Fruit fly (Drosophila melanogaster) whole organism, embryonic: Measurements from ENCODE around the gene Fie.

Experiments used
- CG10147 ChIP-seq: fragments of 200-800 bp; sonication (Bioruptor generic); optimal IDR thresholded peaks from 2 replicates; lab custom pipeline; 2019; ENCODE audit warnings: missing biosample characterization, mild to moderate bottlenecking, missing genetic modification characterization, moderate library complexity
- CG10979 ChIP-seq: fragments of 200-800 bp; sonication (Bioruptor generic); optimal IDR thresholded peaks from 2 replicates; lab custom pipeline; 2018; ENCODE audit warnings: missing biosample characterization, mild to moderate bottlenecking, missing genetic modification characterization, moderate library complexity
- CG11247 ChIP-seq: fragments of 200-800 bp; sonication (Bioruptor generic); IDR thresholded peaks from 2 replicates; pipeline ENCODE4 v1.3.6; 2022; ENCODE audit warnings: missing biosample characterization, missing genetic modification characterization
- CG12659 ChIP-seq: fragments of 200-800 bp; sonication (Bioruptor generic); optimal IDR thresholded peaks from 3 replicates; lab custom pipeline; 2017; ENCODE audit warnings: mild to moderate bottlenecking, missing biosample characterization, missing genetic modification reagents, missing genetic modification characterization
- CG13123 ChIP-seq: fragments of 200-800 bp; sonication (Bioruptor generic); optimal IDR thresholded peaks from 2 replicates; lab custom pipeline; 2016; ENCODE audit warnings: missing biosample characterization, missing genetic modification characterization
- CG1602 ChIP-seq: fragments of 200-800 bp; sonication (Bioruptor generic); optimal IDR thresholded peaks from 3 replicates; lab custom pipeline; 2016; ENCODE audit warnings: missing biosample characterization, missing genetic modification characterization
- CG16779 ChIP-seq: fragments of 200-800 bp; sonication (Bioruptor generic); IDR thresholded peaks from 2 replicates; pipeline ENCODE4 v1.3.6; 2022; ENCODE audit warnings: missing biosample characterization, missing genetic modification characterization
- CG17361 ChIP-seq: fragments of 200-800 bp; sonication (Bioruptor generic); IDR thresholded peaks from 3 replicates; pipeline ENCODE4 v1.3.6; 2022; ENCODE audit warnings: missing biosample characterization, missing genetic modification characterization
- CG2116 ChIP-seq: fragments of 200-800 bp; sonication (Bioruptor generic); optimal IDR thresholded peaks from 3 replicates; lab custom pipeline; 2018; ENCODE audit warnings: missing biosample characterization, mild to moderate bottlenecking, missing genetic modification characterization
- CG32532 ChIP-seq: fragments of 200-800 bp; sonication (Bioruptor generic); IDR thresholded peaks from 2 replicates; pipeline ENCODE4 v1.3.6; 2022; ENCODE audit warnings: missing biosample characterization, missing genetic modification characterization
- CG4360 ChIP-seq: fragments of 200-800 bp; sonication (Bioruptor generic); IDR thresholded peaks from 2 replicates; pipeline ENCODE4 v1.3.6; 2022; ENCODE audit warnings: missing biosample characterization, missing genetic modification characterization
- CG4820 ChIP-seq: fragments of 200-800 bp; sonication (Bioruptor generic); optimal IDR thresholded peaks from 3 replicates; lab custom pipeline; 2016; ENCODE audit warnings: missing biosample characterization, missing genetic modification characterization
- CG6254 ChIP-seq: fragments of 200-800 bp; sonication (Bioruptor generic); optimal IDR thresholded peaks from 3 replicates; lab custom pipeline; 2017; ENCODE audit warnings: mild to moderate bottlenecking, missing biosample characterization, missing genetic modification reagents, missing genetic modification characterization
- CG7839 ChIP-seq: fragments of 200-800 bp; sonication (Bioruptor generic); optimal IDR thresholded peaks from 3 replicates; lab custom pipeline; 2018; ENCODE audit warnings: missing biosample characterization, mild to moderate bottlenecking, missing genetic modification characterization, moderate library complexity
- CG7987 ChIP-seq: fragments of 200-800 bp; sonication (Bioruptor generic); optimal IDR thresholded peaks from 2 replicates; lab custom pipeline; 2018; ENCODE audit warnings: missing biosample characterization, mild to moderate bottlenecking, missing genetic modification characterization, moderate library complexity
- CG8478 ChIP-seq: fragments of >200 bp; optimal IDR thresholded peaks from 2 replicates; lab custom pipeline; 2018
- CG9609 ChIP-seq: fragments of 200-800 bp; sonication (Bioruptor generic); optimal IDR thresholded peaks from 3 replicates; lab custom pipeline; 2016; ENCODE audit warnings: missing biosample characterization, missing genetic modification characterization
- CHES-1-like ChIP-seq: fragments of 200-800 bp; sonication (Bioruptor generic); optimal IDR thresholded peaks from 2 replicates; lab custom pipeline; 2016; ENCODE audit warnings: missing biosample characterization, missing genetic modification characterization
- D19B ChIP-seq: fragments of 200-800 bp; sonication (Bioruptor generic); optimal IDR thresholded peaks from 2 replicates; lab custom pipeline; 2017; ENCODE audit warnings: missing biosample characterization, mild to moderate bottlenecking, missing genetic modification characterization
- Dfd ChIP-seq, 2 experiments: fragments of >200 bp; optimal IDR thresholded peaks; 2 replicates each; lab custom pipeline; 2017; ENCODE audit warnings: missing biosample characterization in 2 of 2, missing genetic modification characterization in 2 of 2
- ERR ChIP-seq: fragments of 200-800 bp; sonication (Bioruptor generic); optimal IDR thresholded peaks from 2 replicates; lab custom pipeline; 2016; ENCODE audit warnings: missing biosample characterization, missing genetic modification characterization
- Eip74EF ChIP-seq, 2 experiments: fragments of 200-800 bp in 1 of 2; fragments of >200 bp in 1 of 2; sonication (Bioruptor generic) in 1 of 2; optimal IDR thresholded peaks; 2 replicates each; lab custom pipeline; 2017 to 2019; ENCODE audit warnings: missing biosample characterization in 2 of 2, missing genetic modification characterization in 2 of 2, mild to moderate bottlenecking in 1 of 2, moderate library complexity in 1 of 2
- Hand ChIP-seq: fragments of 200-800 bp; sonication (Bioruptor generic); optimal IDR thresholded peaks from 2 replicates; lab custom pipeline; 2017; ENCODE audit warnings: mild to moderate bottlenecking, missing biosample characterization, missing genetic modification reagents, missing genetic modification characterization
- Mes4 ChIP-seq: fragments of 200-800 bp; sonication (Bioruptor generic); optimal IDR thresholded peaks from 2 replicates; lab custom pipeline; 2016; ENCODE audit warnings: missing biosample characterization, missing genetic modification characterization
- Mrtf ChIP-seq: fragments of 200-800 bp; sonication (Bioruptor generic); IDR thresholded peaks from 3 replicates; pipeline ENCODE4 v1.3.6; 2022; ENCODE audit warnings: missing biosample characterization, missing genetic modification characterization
- NC2α ChIP-seq: fragments of 200-800 bp; sonication (Bioruptor generic); optimal IDR thresholded peaks from 2 replicates; lab custom pipeline; 2016; ENCODE audit warnings: missing biosample characterization, missing genetic modification characterization
- Nf-YC ChIP-seq: fragments of 200-800 bp; optimal IDR thresholded peaks from 3 replicates; lab custom pipeline; 2019; ENCODE audit warnings: missing biosample characterization, mild to moderate bottlenecking, missing genetic modification characterization, moderate library complexity
- Ravus ChIP-seq: fragments of 200-800 bp; sonication (Bioruptor generic); IDR thresholded peaks from 2 replicates; pipeline ENCODE4 v1.3.6; 2022; ENCODE audit warnings: missing biosample characterization, missing genetic modification characterization
- Ssrp ChIP-seq: fragments of 200-800 bp; sonication (Bioruptor generic); optimal IDR thresholded peaks from 2 replicates; lab custom pipeline; 2018; ENCODE audit warnings: missing biosample characterization, mild to moderate bottlenecking, missing genetic modification characterization, moderate library complexity
- TFAM ChIP-seq: fragments of 200-800 bp; sonication (Bioruptor generic); optimal IDR thresholded peaks from 2 replicates; lab custom pipeline; 2017; ENCODE audit warnings: missing biosample characterization, missing genetic modification characterization, inconsistent platforms
- Xrp1 ChIP-seq: fragments of 200-800 bp; sonication (Bioruptor generic); IDR thresholded peaks from 2 replicates; pipeline ENCODE4 v1.3.6; 2022; ENCODE audit warnings: missing biosample characterization, missing genetic modification characterization
- YL-1 ChIP-seq: fragments of 200-800 bp; sonication (Bioruptor generic); optimal IDR thresholded peaks from 3 replicates; lab custom pipeline; 2017; ENCODE audit warnings: missing biosample characterization, mild to moderate bottlenecking, missing genetic modification characterization
- bab2 ChIP-seq: fragments of 200-800 bp; sonication (Bioruptor generic); optimal IDR thresholded peaks from 2 replicates; lab custom pipeline; 2016; ENCODE audit warnings: missing biosample characterization, missing genetic modification characterization
- bbx ChIP-seq: fragments of 200-800 bp; sonication (Bioruptor generic); IDR thresholded peaks from 2 replicates; pipeline ENCODE4 v1.3.6; 2022; ENCODE audit warnings: missing biosample characterization, missing genetic modification characterization; ENCODE audit not compliant: partially characterized antibody
- cad ChIP-seq: fragments of >200 bp; optimal IDR thresholded peaks from 2 replicates; lab custom pipeline; 2017; ENCODE audit warnings: missing biosample characterization, missing genetic modification characterization
- cwo ChIP-seq: fragments of 200-800 bp; sonication (Bioruptor generic); optimal IDR thresholded peaks from 3 replicates; lab custom pipeline; 2017; ENCODE audit warnings: missing biosample characterization, missing genetic modification characterization, mild to moderate bottlenecking, moderate library complexity, missing genetic modification reagents
- exex ChIP-seq: fragments of 200-800 bp; sonication (Bioruptor generic); optimal IDR thresholded peaks from 4 replicates; lab custom pipeline; 2018; ENCODE audit warnings: missing biosample characterization, mild to moderate bottlenecking, missing genetic modification characterization, moderate library complexity
- fu2 ChIP-seq: fragments of 200-800 bp; sonication (Bioruptor generic); optimal IDR thresholded peaks from 2 replicates; lab custom pipeline; 2016; ENCODE audit warnings: missing biosample characterization, missing genetic modification characterization
- kni ChIP-seq: fragments of 200-800 bp; sonication (Bioruptor generic); optimal IDR thresholded peaks from 3 replicates; lab custom pipeline; 2017; ENCODE audit warnings: mild to moderate bottlenecking, missing biosample characterization, missing genetic modification reagents, missing genetic modification characterization
- lbe ChIP-seq: fragments of 200-800 bp; sonication (Bioruptor generic); optimal IDR thresholded peaks from 2 replicates; lab custom pipeline; 2016; ENCODE audit warnings: missing biosample characterization, mild to moderate bottlenecking, missing genetic modification characterization
- lmd ChIP-seq: fragments of 200-800 bp; sonication (Bioruptor generic); IDR thresholded peaks from 2 replicates; pipeline ENCODE4 v1.3.6; 2022; ENCODE audit warnings: missing biosample characterization, missing genetic modification characterization
- lola ChIP-seq, 3 experiments: fragments of >200 bp in 2 of 3; fragments of 200-800 bp in 1 of 3; sonication (Bioruptor generic) in 1 of 3; optimal IDR thresholded peaks; 2 replicates each; lab custom pipeline; 2017 to 2019; ENCODE audit warnings: missing biosample characterization in 3 of 3, missing genetic modification characterization in 3 of 3, mild to moderate bottlenecking in 1 of 3, moderate library complexity in 1 of 3
- pzg ChIP-seq: fragments of 200-800 bp; sonication (Bioruptor generic); optimal IDR thresholded peaks from 3 replicates; lab custom pipeline; 2018; ENCODE audit warnings: missing biosample characterization, mild to moderate bottlenecking, missing genetic modification characterization, moderate library complexity
- salm ChIP-seq: fragments of 200-800 bp; sonication (Bioruptor generic); optimal IDR thresholded peaks from 2 replicates; lab custom pipeline; 2018; ENCODE audit warnings: missing biosample characterization, mild to moderate bottlenecking, missing genetic modification characterization
- sisA ChIP-seq: fragments of 200-800 bp; sonication (Bioruptor generic); IDR thresholded peaks from 2 replicates; pipeline ENCODE4 v1.3.6; 2022; ENCODE audit warnings: missing biosample characterization, missing genetic modification characterization
- sqz ChIP-seq: fragments of 200-800 bp; sonication (Bioruptor generic); optimal IDR thresholded peaks from 3 replicates; lab custom pipeline; 2018; ENCODE audit warnings: missing biosample characterization, mild to moderate bottlenecking, missing genetic modification characterization
- tll ChIP-seq, 2 experiments: fragments of 200-800 bp in 1 of 2; fragments of >200 bp in 1 of 2; sonication (Bioruptor generic) in 1 of 2; optimal IDR thresholded peaks; 2 replicates each; lab custom pipeline; 2017 to 2019; ENCODE audit warnings: missing biosample characterization in 2 of 2, missing genetic modification characterization in 2 of 2, mild to moderate bottlenecking in 1 of 2, moderate library complexity in 1 of 2
- vnd ChIP-seq: fragments of 200-800 bp; sonication (Bioruptor generic); IDR thresholded peaks from 3 replicates; pipeline ENCODE4 v1.3.6; 2022; ENCODE audit warnings: missing biosample characterization, missing genetic modification characterization; ENCODE audit not compliant: partially characterized antibody

Gene Fie

DNA sequence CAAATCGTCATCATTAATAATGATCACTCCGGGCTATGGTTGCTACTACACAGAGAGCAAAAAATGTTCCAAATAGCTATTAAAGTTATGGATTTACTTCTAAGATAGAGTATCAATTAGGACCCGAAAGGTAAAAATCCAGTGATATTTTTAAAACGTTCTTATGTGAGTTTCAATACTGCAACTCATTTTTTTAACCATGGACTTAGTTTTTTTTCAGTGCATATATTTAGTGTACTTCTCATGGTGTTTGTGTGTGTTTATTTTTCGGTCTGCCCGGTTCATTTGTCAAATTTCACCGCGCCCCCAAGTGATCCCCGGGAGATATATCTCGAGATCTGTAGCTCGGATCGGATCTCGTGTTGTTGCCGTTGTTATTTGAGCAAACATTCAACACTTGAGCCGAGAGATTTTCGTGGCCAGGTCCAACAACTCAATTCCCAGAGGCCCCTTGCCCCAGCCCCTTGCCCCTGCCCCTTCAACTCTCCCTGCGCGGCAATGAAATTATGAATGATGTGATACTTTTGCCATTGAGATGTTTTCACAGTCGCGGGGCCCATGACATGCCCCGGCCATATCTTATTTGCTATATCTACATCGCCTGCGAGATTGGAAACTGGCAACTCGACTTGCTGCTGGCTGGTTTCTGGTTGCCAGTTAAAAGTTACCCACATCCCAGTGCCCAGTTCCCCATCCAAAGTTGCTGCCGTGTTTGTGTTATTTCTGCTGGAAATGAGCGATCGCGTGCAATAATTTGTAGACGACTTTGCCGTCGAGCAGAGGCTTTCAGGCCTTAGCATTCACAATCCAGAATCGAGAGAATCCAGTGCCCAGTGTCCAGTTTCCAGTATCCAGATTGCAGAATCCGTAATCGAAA, 29.6 kb upstream of the Fie start (continued):
- TF ChIP-seq CG9609 (GFP tag; lab: Kevin White, UChicago) (peak; percentile 68), cwo (GFP tag; lab: Kevin White, UChicago) (no peak), CG32532 (GFP tag; lab: Robert Waterston, UW) (no peak), bab2 (peak; percentile 74), Eip74EF (GFP tag; optimal IDR thresholded peaks at IDR 0.05; lab: Kevin White, UChicago) (peak in 1 of 2 experiments; percentile 49), Ssrp (tag; lab: Kevin White, UChicago) (peak; percentile 74), CG10147 (GFP tag; lab: Kevin White, UChicago) (no peak), CG4820 (peak; percentile 80), CG4360 (GFP tag; lab: Robert Waterston, UW) (peak; percentile 28), TFAM (GFP tag; lab: Kevin White, UChicago) (peak; percentile 34), sisA (peak; percentile 69), pzg (GFP tag; lab: Kevin White, UChicago) (no peak), CG8478 (lab: Kevin White, UChicago) (no peak), CG10979 (peak; percentile 91), salm (tag; lab: Kevin White, UChicago) (peak; percentile 9), Ravus (GFP tag; lab: Robert Waterston, UW) (no peak), vnd (GFP tag; lab: Robert Waterston, UW) (no peak), CG13123 (GFP tag; lab: Kevin White, UChicago) (peak; percentile 31), CG16779 (no peak), Xrp1 (GFP tag; lab: Robert Waterston, UW) (peak; percentile 86), sqz (GFP tag; lab: Kevin White, UChicago) (peak; percentile 21), fu2 (peak; percentile 7), lmd (peak; percentile 52), CG7839 (tag; lab: Kevin White, UChicago) (peak; percentile 73), CG6254 (GFP tag; lab: Kevin White, UChicago) (peak; percentile 63), YL-1 (GFP tag; lab: Kevin White, UChicago) (no peak), Hand (GFP tag; lab: Kevin White, UChicago) (no peak), Dfd (GFP tag; optimal IDR thresholded peaks at IDR 0.05; lab: Kevin White, UChicago) (no peak), kni (GFP tag; lab: Kevin White, UChicago) (peak; percentile 66), Nf-YC (tag; lab: Kevin White, UChicago) (no peak), lola (GFP tag; optimal IDR thresholded peaks at IDR 0.05; lab: Kevin White, UChicago) (peak in 1 of 3 experiments; percentile 88), bbx (GFP tag; lab: Robert Waterston, UW) (no peak), CHES-1-like (peak; percentile 48), cad (no peak), CG11247 (GFP tag; lab: Robert Waterston, UW) (no peak), CG17361 (GFP tag; lab: Robert Waterston, UW) (peak; percentile 72; the same call in 2 of the 3 replicates), Mes4 (peak; percentile 70), CG1602 (GFP tag; lab: Kevin White, UChicago) (peak; percentile 83), tll (GFP tag; optimal IDR thresholded peaks at IDR 0.05; lab: Kevin White, UChicago) (no peak), CG12659 (GFP tag; lab: Kevin White, UChicago) (peak; percentile 29), Mrtf (GFP tag; lab: Robert Waterston, UW) (no peak), D19B (GFP tag; lab: Kevin White, UChicago) (no peak), CG2116 (GFP tag; lab: Kevin White, UChicago) (no peak), CG7987 (no peak), ERR (GFP tag; lab: Kevin White, UChicago) (peak; percentile 17), NC2α (GFP tag; lab: Kevin White, UChicago) (peak; percentile 56), lbe (GFP tag; lab: Kevin White, UChicago) (no peak), exex (tag; lab: Kevin White, UChicago) (no peak)
